Fruit fly (Drosophila melanogaster) whole organism, embryonic: ENCODE measurements around the gene CheA29a.
A peak's percentile ranks its signal among the peaks of the same experiment; 100 is the strongest.

Experiments used
- BtbVII ChIP-seq: fragments of 200-800 bp; sonication (Bioruptor generic); optimal IDR thresholded peaks from 3 replicates; lab custom pipeline; 2017; ENCODE audit warnings: missing biosample characterization, mild to moderate bottlenecking, missing genetic modification characterization
- CG10209 ChIP-seq: fragments of 200-800 bp; sonication (Bioruptor generic); optimal IDR thresholded peaks from 3 replicates; lab custom pipeline; 2017; ENCODE audit warnings: missing biosample characterization, mild to moderate bottlenecking, missing genetic modification characterization, missing genetic modification reagents
- CG10366 ChIP-seq: fragments of 200-800 bp; sonication (Bioruptor generic); IDR thresholded peaks from 2 replicates; pipeline ENCODE4 v1.3.6; 2022; ENCODE audit warnings: missing biosample characterization, missing genetic modification characterization
- CG11085 ChIP-seq: fragments of 200-800 bp; sonication (Bioruptor generic); IDR thresholded peaks from 2 replicates; pipeline ENCODE4 v1.3.6; 2022; ENCODE audit warnings: missing biosample characterization, missing genetic modification characterization
- CG11247 ChIP-seq: fragments of 200-800 bp; sonication (Bioruptor generic); IDR thresholded peaks from 2 replicates; pipeline ENCODE4 v1.3.6; 2022; ENCODE audit warnings: missing biosample characterization, missing genetic modification characterization
- CG11398 ChIP-seq: fragments of 200-800 bp; sonication (Bioruptor generic); optimal IDR thresholded peaks from 2 replicates; lab custom pipeline; 2016; ENCODE audit warnings: missing biosample characterization, missing genetic modification characterization
- CG13424 ChIP-seq: fragments of 200-800 bp; sonication (Bioruptor generic); optimal IDR thresholded peaks from 2 replicates; lab custom pipeline; 2019; ENCODE audit warnings: missing biosample characterization, mild to moderate bottlenecking, missing genetic modification characterization, moderate library complexity
- CG14014 ChIP-seq: fragments of 200-800 bp; sonication (Bioruptor generic); IDR thresholded peaks from 2 replicates; pipeline ENCODE4 v1.3.6; 2022; ENCODE audit warnings: missing biosample characterization, missing genetic modification characterization
- CG14965 ChIP-seq: fragments of 200-800 bp; sonication (Bioruptor generic); optimal IDR thresholded peaks from 2 replicates; lab custom pipeline; 2016; ENCODE audit warnings: missing biosample characterization, missing genetic modification characterization, borderline replicate concordance
- CG17328 ChIP-seq: fragments of 200-800 bp; sonication (Bioruptor generic); IDR thresholded peaks from 2 replicates; pipeline ENCODE4 v1.3.6; 2022; ENCODE audit warnings: missing biosample characterization, missing genetic modification characterization
- CG18011 ChIP-seq: fragments of 200-800 bp; sonication (Bioruptor generic); optimal IDR thresholded peaks from 2 replicates; lab custom pipeline; 2017; ENCODE audit warnings: missing biosample characterization, missing genetic modification characterization, mild to moderate bottlenecking, moderate library complexity, missing genotype
- CG18476 ChIP-seq: fragments of 200-800 bp; sonication (Bioruptor generic); optimal IDR thresholded peaks from 2 replicates; lab custom pipeline; 2016; ENCODE audit warnings: missing biosample characterization, mild to moderate bottlenecking, missing genetic modification characterization
- CG18599 ChIP-seq: fragments of 200-800 bp; sonication (Bioruptor generic); optimal IDR thresholded peaks from 3 replicates; lab custom pipeline; 2017; ENCODE audit warnings: missing biosample characterization, missing genetic modification characterization, mild to moderate bottlenecking, moderate library complexity, missing genetic modification reagents
- CG3065 ChIP-seq: fragments of 200-800 bp; sonication (Bioruptor generic); optimal IDR thresholded peaks from 2 replicates; lab custom pipeline; 2016; ENCODE audit warnings: missing biosample characterization, missing genetic modification characterization
- CG31388 ChIP-seq: fragments of 200-800 bp; sonication (Bioruptor generic); optimal IDR thresholded peaks from 2 replicates; lab custom pipeline; 2016; ENCODE audit warnings: missing biosample characterization, missing genetic modification characterization
- CG32532 ChIP-seq: fragments of 200-800 bp; sonication (Bioruptor generic); IDR thresholded peaks from 2 replicates; pipeline ENCODE4 v1.3.6; 2022; ENCODE audit warnings: missing biosample characterization, missing genetic modification characterization
- CG33213 ChIP-seq: fragments of 200-800 bp; sonication (Bioruptor generic); optimal IDR thresholded peaks from 3 replicates; lab custom pipeline; 2016; ENCODE audit warnings: missing biosample characterization, missing genetic modification characterization
- CG4707 ChIP-seq: fragments of 200-800 bp; sonication (Bioruptor generic); optimal IDR thresholded peaks from 2 replicates; lab custom pipeline; 2018; ENCODE audit warnings: missing biosample characterization, mild to moderate bottlenecking, missing genetic modification characterization, moderate library complexity
- Chrac-16 ChIP-seq: fragments of 200-800 bp; sonication (Bioruptor generic); optimal IDR thresholded peaks from 3 replicates; lab custom pipeline; 2016; ENCODE audit warnings: missing biosample characterization, missing genetic modification characterization
- CkIIα-i1 ChIP-seq: fragments of 200-800 bp; sonication (Bioruptor generic); IDR thresholded peaks from 2 replicates; pipeline ENCODE4 v1.3.6; 2022; ENCODE audit warnings: missing biosample characterization, missing genetic modification characterization
- Dll ChIP-seq: fragments of 200-800 bp; sonication (Bioruptor generic); IDR thresholded peaks from 4 replicates; pipeline ENCODE4 v1.3.6; 2022; ENCODE audit warnings: missing biosample characterization, missing genetic modification characterization; ENCODE audit not compliant: partially characterized antibody
- Eip74EF ChIP-seq, 2 experiments: fragments of 200-800 bp in 1 of 2; fragments of >200 bp in 1 of 2; sonication (Bioruptor generic) in 1 of 2; optimal IDR thresholded peaks; 2 replicates each; lab custom pipeline; 2017 to 2019; ENCODE audit warnings: missing biosample characterization in 2 of 2, missing genetic modification characterization in 2 of 2, mild to moderate bottlenecking in 1 of 2, moderate library complexity in 1 of 2
- Fer1 ChIP-seq: fragments of 200-800 bp; sonication (Bioruptor generic); optimal IDR thresholded peaks from 2 replicates; lab custom pipeline; 2017; ENCODE audit warnings: missing biosample characterization, mild to moderate bottlenecking, missing genetic modification characterization
- Kr ChIP-seq: fragments of 200-800 bp; sonication (Bioruptor generic); optimal IDR thresholded peaks from 2 replicates; lab custom pipeline; 2017; ENCODE audit warnings: missing biosample characterization, mild to moderate bottlenecking, missing genetic modification characterization
- Lpt ChIP-seq: fragments of >200 bp; optimal IDR thresholded peaks from 2 replicates; lab custom pipeline; 2018; ENCODE audit warnings: missing biosample characterization, missing genetic modification characterization
- NfI ChIP-seq: fragments of 200-800 bp; sonication (Bioruptor generic); optimal IDR thresholded peaks from 3 replicates; lab custom pipeline; 2018; ENCODE audit warnings: missing biosample characterization, mild to moderate bottlenecking, missing genetic modification characterization, moderate library complexity
- Optix ChIP-seq: fragments of 200-800 bp; sonication (Bioruptor generic); IDR thresholded peaks from 3 replicates; pipeline ENCODE4 v1.3.6; 2022; ENCODE audit warnings: missing biosample characterization, missing genetic modification characterization
- Spps ChIP-seq: fragments of 200-800 bp; sonication (Bioruptor generic); optimal IDR thresholded peaks from 2 replicates; lab custom pipeline; 2018; ENCODE audit warnings: missing biosample characterization, mild to moderate bottlenecking, missing genetic modification characterization
- ap ChIP-seq: fragments of 200-800 bp; sonication (Bioruptor generic); IDR thresholded peaks from 2 replicates; pipeline ENCODE4 v1.3.6; 2022; ENCODE audit warnings: missing biosample characterization, missing genetic modification characterization
- chinmo ChIP-seq: fragments of 200-800 bp; sonication (Bioruptor generic); IDR thresholded peaks from 4 replicates; pipeline ENCODE4 v1.3.6; 2022; ENCODE audit warnings: missing biosample characterization, missing genetic modification characterization; ENCODE audit not compliant: partially characterized antibody
- chn ChIP-seq: fragments of 200-800 bp; sonication (Bioruptor generic); optimal IDR thresholded peaks from 2 replicates; lab custom pipeline; 2016; ENCODE audit warnings: missing biosample characterization, missing genetic modification characterization
- crc ChIP-seq: fragments of 200-800 bp; sonication (Bioruptor generic); optimal IDR thresholded peaks from 2 replicates; lab custom pipeline; 2016; ENCODE audit warnings: missing biosample characterization, missing genetic modification characterization
- dm ChIP-seq: fragments of 200-800 bp; sonication (Bioruptor generic); optimal IDR thresholded peaks from 3 replicates; lab custom pipeline; 2016; ENCODE audit warnings: missing biosample characterization, missing genetic modification characterization
- fd3F ChIP-seq: fragments of 200-800 bp; sonication (Bioruptor generic); optimal IDR thresholded peaks from 2 replicates; lab custom pipeline; 2018; ENCODE audit warnings: missing biosample characterization, mild to moderate bottlenecking, missing genetic modification characterization, moderate library complexity
- gcm2 ChIP-seq: fragments of 200-800 bp; sonication (Bioruptor generic); optimal IDR thresholded peaks from 2 replicates; lab custom pipeline; 2016; ENCODE audit warnings: missing biosample characterization, missing genetic modification characterization
- gfzf ChIP-seq: fragments of 200-800 bp; sonication (Bioruptor generic); optimal IDR thresholded peaks from 2 replicates; lab custom pipeline; 2016; ENCODE audit warnings: missing biosample characterization, mild to moderate bottlenecking, missing genetic modification characterization, moderate library complexity
- grn ChIP-seq: fragments of 200-800 bp; sonication (Bioruptor generic); optimal IDR thresholded peaks from 3 replicates; lab custom pipeline; 2017; ENCODE audit warnings: missing biosample characterization, missing genetic modification characterization
- gro ChIP-seq: fragments of 200-800 bp; sonication (Bioruptor generic); optimal IDR thresholded peaks from 2 replicates; lab custom pipeline; 2016; ENCODE audit warnings: missing biosample characterization, missing genetic modification characterization
- ind ChIP-seq: fragments of 200-800 bp; sonication (Bioruptor generic); optimal IDR thresholded peaks from 3 replicates; lab custom pipeline; 2016; ENCODE audit warnings: missing biosample characterization, missing genetic modification characterization
- mirr ChIP-seq: fragments of 200-800 bp; sonication (Bioruptor generic); optimal IDR thresholded peaks from 3 replicates; lab custom pipeline; 2018; ENCODE audit warnings: missing biosample characterization, mild to moderate bottlenecking, missing genetic modification characterization
- nerfin-2 ChIP-seq: fragments of 200-800 bp; sonication (Bioruptor generic); IDR thresholded peaks from 2 replicates; pipeline ENCODE4 v1.3.6; 2022; ENCODE audit warnings: missing biosample characterization, missing genetic modification characterization; ENCODE audit not compliant: partially characterized antibody
- p53 ChIP-seq: fragments of 200-800 bp; sonication (Bioruptor generic); optimal IDR thresholded peaks from 2 replicates; lab custom pipeline; 2016; ENCODE audit warnings: missing biosample characterization, missing genetic modification characterization
- schlank ChIP-seq: fragments of 200-800 bp; sonication (Bioruptor generic); optimal IDR thresholded peaks from 2 replicates; lab custom pipeline; 2018; ENCODE audit warnings: missing biosample characterization, mild to moderate bottlenecking, missing genetic modification characterization
- sens-2 ChIP-seq: fragments of 200-800 bp; sonication (Bioruptor generic); IDR thresholded peaks from 2 replicates; pipeline ENCODE4 v1.3.6; 2022; ENCODE audit warnings: missing biosample characterization, missing genetic modification characterization
- sim ChIP-seq: fragments of 200-800 bp; sonication (Bioruptor generic); IDR thresholded peaks from 2 replicates; pipeline ENCODE4 v1.3.6; 2022; ENCODE audit warnings: missing biosample characterization, missing genetic modification characterization
- slbo ChIP-seq: fragments of 200-800 bp; sonication (Bioruptor generic); IDR thresholded peaks from 2 replicates; pipeline ENCODE4 v1.3.6; 2022; ENCODE audit warnings: missing biosample characterization, missing genetic modification characterization
- tup ChIP-seq: fragments of 200-800 bp; sonication (Bioruptor generic); optimal IDR thresholded peaks from 2 replicates; lab custom pipeline; 2016; ENCODE audit warnings: missing biosample characterization, mild to moderate bottlenecking, missing genetic modification characterization, moderate library complexity
- unpg ChIP-seq: fragments of 200-800 bp; sonication (Bioruptor generic); optimal IDR thresholded peaks from 3 replicates; lab custom pipeline; 2018; ENCODE audit warnings: missing biosample characterization, mild to moderate bottlenecking, missing genetic modification characterization, moderate library complexity
- usp ChIP-seq: fragments of >200 bp; optimal IDR thresholded peaks from 2 replicates; lab custom pipeline; 2017; ENCODE audit warnings: missing biosample characterization, missing genetic modification characterization
- vvl ChIP-seq: fragments of 200-800 bp; sonication (Bioruptor generic); IDR thresholded peaks from 2 replicates; pipeline ENCODE4 v1.3.6; 2022; ENCODE audit warnings: missing biosample characterization, missing genetic modification characterization

The CheA29a gene

DNA sequence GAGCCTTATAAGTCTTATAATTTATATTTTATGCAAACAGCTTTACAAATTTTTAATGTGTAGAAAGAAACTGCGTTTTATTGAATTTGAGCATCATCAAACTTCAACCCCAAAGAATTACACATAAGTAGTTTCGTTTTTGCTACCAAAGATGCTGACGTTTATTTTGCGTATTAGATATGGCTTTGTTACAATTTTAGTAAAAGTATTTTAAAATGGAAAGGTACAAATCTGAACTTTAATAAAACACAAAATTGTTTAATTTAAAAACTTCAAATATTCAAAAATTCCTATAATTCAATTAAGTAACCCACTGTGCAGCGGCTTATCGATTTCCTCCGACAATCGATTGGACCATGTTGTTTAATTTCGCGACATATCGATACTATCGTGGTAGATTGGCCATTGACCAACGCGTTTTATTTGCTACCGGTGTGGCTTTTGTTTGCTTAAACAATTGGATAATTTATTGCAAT is 13.0 kb upstream of the CheA29a start, which contains the start of gene prg (continued):
- TF ChIP-seq crc (GFP tag; lab: Kevin White, UChicago): peak; percentile 36
- peak; percentile 49; the same call in 1 of the 2 replicates for TF ChIP-seq ap (GFP tag; lab: Robert Waterston, UW)
- TF ChIP-seq fd3F (GFP tag; lab: Kevin White, UChicago): peak; percentile 53
- peak; percentile 97 for TF ChIP-seq chinmo (GFP tag; lab: Robert Waterston, UW)
- TF ChIP-seq CG32532 (GFP tag; lab: Robert Waterston, UW): peak; percentile 53; the same call in 1 of the 2 replicates
- no peak for TF ChIP-seq CG14965
- TF ChIP-seq CG4707: peak; percentile 96
- TF ChIP-seq sens-2 (GFP tag; lab: Robert Waterston, UW): no peak
- peak; percentile 3 for TF ChIP-seq CG11398 (GFP tag; lab: Kevin White, UChicago)
- peak; percentile 72 for TF ChIP-seq CG13424 (tag; lab: Kevin White, UChicago)
- TF ChIP-seq Dll: peak; percentile 97
- TF ChIP-seq CG31388: no peak
- TF ChIP-seq CG14014 (GFP tag; lab: Robert Waterston, UW): peak; percentile 69
- no peak for TF ChIP-seq CG3065
- peak; percentile 43 for TF ChIP-seq ind (GFP tag; lab: Kevin White, UChicago)
- TF ChIP-seq grn: no peak
- TF ChIP-seq mirr (GFP tag; lab: Kevin White, UChicago): peak; percentile 3
- no peak for TF ChIP-seq usp
- TF ChIP-seq CG18476 (GFP tag; lab: Kevin White, UChicago): peak; percentile 85
- peak; percentile 77 for TF ChIP-seq unpg
- TF ChIP-seq sim (GFP tag; lab: Robert Waterston, UW): no peak
- TF ChIP-seq Fer1 (GFP tag; lab: Kevin White, UChicago): peak; percentile 79
- no peak for TF ChIP-seq Lpt (GFP tag; lab: Kevin White, UChicago)
- peak; percentile 48; the same call in 1 of the 2 replicates for TF ChIP-seq CG17328 (GFP tag; lab: Robert Waterston, UW)
- TF ChIP-seq vvl (GFP tag; lab: Robert Waterston, UW): peak; percentile 64
- TF ChIP-seq Kr: no peak
- TF ChIP-seq schlank: no peak
- no peak for TF ChIP-seq CkIIα-i1 (GFP tag; lab: Robert Waterston, UW)
- peak in 1 of 2 experiments; percentile 73 for TF ChIP-seq Eip74EF (GFP tag; optimal IDR thresholded peaks at IDR 0.05; lab: Kevin White, UChicago)
- TF ChIP-seq CG10366: peak; percentile 47
- peak; percentile 55 for TF ChIP-seq BtbVII (GFP tag; lab: Kevin White, UChicago)
- peak; percentile 66 for TF ChIP-seq slbo (GFP tag; lab: Robert Waterston, UW)
- peak; percentile 43 for TF ChIP-seq CG10209 (GFP tag; lab: Kevin White, UChicago)
- TF ChIP-seq dm: peak; percentile 81
- TF ChIP-seq gfzf (GFP tag; lab: Kevin White, UChicago): peak; percentile 26
- TF ChIP-seq Spps (tag; lab: Kevin White, UChicago): no peak
- TF ChIP-seq nerfin-2: peak; percentile 94
- peak; percentile 12; the same call in 1 of the 2 replicates for TF ChIP-seq CG11085 (GFP tag; lab: Robert Waterston, UW)
- no peak for TF ChIP-seq Optix (GFP tag; lab: Robert Waterston, UW)
- peak; percentile 44 for TF ChIP-seq gcm2
- TF ChIP-seq CG11247 (GFP tag; lab: Robert Waterston, UW): peak; percentile 47; the same call in 1 of the 2 replicates
- peak; percentile 46 for TF ChIP-seq CG33213 (GFP tag; lab: Kevin White, UChicago)
- peak; percentile 73 for TF ChIP-seq gro (GFP tag; lab: Kevin White, UChicago)
- TF ChIP-seq p53 (GFP tag; lab: Kevin White, UChicago): no peak
- peak; percentile 74 for TF ChIP-seq NfI (GFP tag; lab: Kevin White, UChicago)
- peak; percentile 33 for TF ChIP-seq chn (GFP tag; lab: Kevin White, UChicago)
- TF ChIP-seq CG18011 (GFP tag; lab: Kevin White, UChicago): peak; percentile 38
- peak; percentile 30 for TF ChIP-seq CG18599 (GFP tag; lab: Kevin White, UChicago)
- TF ChIP-seq tup: peak; percentile 16
- TF ChIP-seq Chrac-16 (GFP tag; lab: Kevin White, UChicago): peak; percentile 47
